Fruit fly (Drosophila melanogaster) whole organism, embryonic: ENCODE results near the gene tsl.

Source experiments
- BtbVII ChIP-seq: fragments of 200-800 bp; sonication (Bioruptor generic); optimal IDR thresholded peaks from 3 replicates; lab custom pipeline; 2017; ENCODE audit warnings: missing biosample characterization, mild to moderate bottlenecking, missing genetic modification characterization
- Bteb2 ChIP-seq: fragments of 200-800 bp; sonication (Bioruptor generic); optimal IDR thresholded peaks from 2 replicates; lab custom pipeline; 2016; ENCODE audit warnings: missing biosample characterization, missing genetic modification characterization
- CG11696 ChIP-seq: fragments of 200-800 bp; sonication (Bioruptor generic); IDR thresholded peaks from 2 replicates; pipeline ENCODE4 v1.3.6; 2022; ENCODE audit warnings: missing biosample characterization, missing genetic modification characterization
- CG12942 ChIP-seq: fragments of 200-800 bp; sonication (Bioruptor generic); optimal IDR thresholded peaks from 3 replicates; lab custom pipeline; 2016; ENCODE audit warnings: missing biosample characterization, missing genetic modification characterization
- CG13296 ChIP-seq: fragments of 200-800 bp; sonication (Bioruptor generic); optimal IDR thresholded peaks from 3 replicates; lab custom pipeline; 2018; ENCODE audit warnings: missing biosample characterization, mild to moderate bottlenecking, missing genetic modification characterization
- CG14441 ChIP-seq: fragments of 200-800 bp; sonication (Bioruptor generic); IDR thresholded peaks from 2 replicates; pipeline ENCODE4 v1.3.6; 2022; ENCODE audit warnings: missing biosample characterization, missing genetic modification characterization
- CG1603 ChIP-seq: fragments of 200-800 bp; sonication (Bioruptor generic); optimal IDR thresholded peaks from 2 replicates; lab custom pipeline; 2019; ENCODE audit warnings: missing biosample characterization, mild to moderate bottlenecking, missing genetic modification characterization, moderate library complexity
- CG1647 ChIP-seq: fragments of 200-800 bp; sonication (Bioruptor generic); optimal IDR thresholded peaks from 3 replicates; lab custom pipeline; 2016; ENCODE audit warnings: missing biosample characterization, missing genetic modification characterization
- CG17359 ChIP-seq: fragments of 200-800 bp; sonication (Bioruptor generic); optimal IDR thresholded peaks from 3 replicates; lab custom pipeline; 2018; ENCODE audit warnings: missing biosample characterization, mild to moderate bottlenecking, missing genetic modification characterization, moderate library complexity
- CG17802 ChIP-seq: fragments of 200-800 bp; sonication (Bioruptor generic); optimal IDR thresholded peaks from 2 replicates; lab custom pipeline; 2018; ENCODE audit warnings: missing biosample characterization, mild to moderate bottlenecking, missing genetic modification characterization, moderate library complexity
- CG17829 ChIP-seq: fragments of 200-800 bp; optimal IDR thresholded peaks from 2 replicates; lab custom pipeline; 2019; ENCODE audit warnings: missing biosample characterization, mild to moderate bottlenecking, missing genetic modification characterization, moderate library complexity
- CG1792 ChIP-seq: fragments of 200-800 bp; sonication (Bioruptor generic); optimal IDR thresholded peaks from 2 replicates; lab custom pipeline; 2016; ENCODE audit warnings: missing biosample characterization, missing genetic modification characterization
- CG18262 ChIP-seq: fragments of 200-800 bp; optimal IDR thresholded peaks from 3 replicates; lab custom pipeline; 2019; ENCODE audit warnings: missing biosample characterization, mild to moderate bottlenecking, missing genetic modification characterization, moderate library complexity
- CG2875 ChIP-seq: fragments of 200-800 bp; sonication (Bioruptor generic); optimal IDR thresholded peaks from 2 replicates; lab custom pipeline; 2017; ENCODE audit warnings: missing biosample characterization, mild to moderate bottlenecking, missing genetic modification characterization, missing genetic modification reagents
- CG31388 ChIP-seq: fragments of 200-800 bp; sonication (Bioruptor generic); optimal IDR thresholded peaks from 2 replicates; lab custom pipeline; 2016; ENCODE audit warnings: missing biosample characterization, missing genetic modification characterization
- CG4404 ChIP-seq: fragments of 200-800 bp; sonication (Bioruptor generic); IDR thresholded peaks from 2 replicates; pipeline ENCODE4 v1.3.6; 2022; ENCODE audit warnings: missing biosample characterization, missing genetic modification characterization
- CG4820 ChIP-seq: fragments of 200-800 bp; sonication (Bioruptor generic); optimal IDR thresholded peaks from 3 replicates; lab custom pipeline; 2016; ENCODE audit warnings: missing biosample characterization, missing genetic modification characterization
- CG6272 ChIP-seq: fragments of 200-800 bp; sonication (Bioruptor generic); IDR thresholded peaks from 2 replicates; pipeline ENCODE4 v1.3.6; 2022; ENCODE audit warnings: missing biosample characterization, missing genetic modification characterization
- CG7745 ChIP-seq: fragments of 200-800 bp; sonication (Bioruptor generic); optimal IDR thresholded peaks from 2 replicates; lab custom pipeline; 2018; ENCODE audit warnings: missing biosample characterization, mild to moderate bottlenecking, missing genetic modification characterization, moderate library complexity
- CG7987 ChIP-seq: fragments of 200-800 bp; sonication (Bioruptor generic); optimal IDR thresholded peaks from 2 replicates; lab custom pipeline; 2018; ENCODE audit warnings: missing biosample characterization, mild to moderate bottlenecking, missing genetic modification characterization, moderate library complexity
- CG9932 ChIP-seq: fragments of 200-800 bp; sonication (Bioruptor generic); IDR thresholded peaks from 2 replicates; pipeline ENCODE4 v1.3.6; 2022; ENCODE audit warnings: missing biosample characterization, missing genetic modification characterization
- Camta ChIP-seq: fragments of 200-800 bp; sonication (Bioruptor generic); optimal IDR thresholded peaks from 2 replicates; lab custom pipeline; 2016; ENCODE audit warnings: missing biosample characterization, missing genetic modification characterization
- CkIIα-i1 ChIP-seq: fragments of 200-800 bp; sonication (Bioruptor generic); IDR thresholded peaks from 2 replicates; pipeline ENCODE4 v1.3.6; 2022; ENCODE audit warnings: missing biosample characterization, missing genetic modification characterization
- Ets65A ChIP-seq: fragments of 200-800 bp; sonication (Bioruptor generic); peaks from one replicate; lab custom pipeline; 2016; ENCODE audit warnings: missing biosample characterization, missing genetic modification characterization
- Fer3 ChIP-seq: fragments of 200-800 bp; sonication (Bioruptor generic); optimal IDR thresholded peaks from 2 replicates; lab custom pipeline; 2018; ENCODE audit warnings: missing biosample characterization, mild to moderate bottlenecking, missing genetic modification characterization, moderate library complexity
- HLH3B ChIP-seq: fragments of 200-800 bp; sonication (Bioruptor generic); IDR thresholded peaks from 2 replicates; pipeline ENCODE4 v1.3.6; 2022; ENCODE audit warnings: missing biosample characterization, missing genetic modification characterization
- Jarid2 ChIP-seq: fragments of 200-800 bp; sonication (Bioruptor generic); optimal IDR thresholded peaks from 3 replicates; lab custom pipeline; 2017; ENCODE audit warnings: mild to moderate bottlenecking, missing biosample characterization, missing genetic modification reagents, missing genetic modification characterization
- Kr ChIP-seq: fragments of 200-800 bp; sonication (Bioruptor generic); optimal IDR thresholded peaks from 2 replicates; lab custom pipeline; 2017; ENCODE audit warnings: missing biosample characterization, mild to moderate bottlenecking, missing genetic modification characterization
- Mes4 ChIP-seq: fragments of 200-800 bp; sonication (Bioruptor generic); optimal IDR thresholded peaks from 2 replicates; lab custom pipeline; 2016; ENCODE audit warnings: missing biosample characterization, missing genetic modification characterization
- NC2α ChIP-seq: fragments of 200-800 bp; sonication (Bioruptor generic); optimal IDR thresholded peaks from 2 replicates; lab custom pipeline; 2016; ENCODE audit warnings: missing biosample characterization, missing genetic modification characterization
- Rfx ChIP-seq: fragments of 200-800 bp; sonication (Bioruptor generic); IDR thresholded peaks from 2 replicates; pipeline ENCODE4 v1.3.6; 2022; ENCODE audit warnings: missing biosample characterization, missing genetic modification characterization
- Six4 ChIP-seq: fragments of 200-800 bp; sonication (Bioruptor generic); optimal IDR thresholded peaks from 2 replicates; lab custom pipeline; 2016; ENCODE audit warnings: missing biosample characterization, missing genetic modification characterization
- ac ChIP-seq: fragments of 200-800 bp; sonication (Bioruptor generic); optimal IDR thresholded peaks from 3 replicates; lab custom pipeline; 2017; ENCODE audit warnings: missing biosample characterization, mild to moderate bottlenecking, missing genetic modification characterization
- ara ChIP-seq: fragments of 200-800 bp; sonication (Bioruptor generic); IDR thresholded peaks from 2 replicates; pipeline ENCODE4 v1.3.6; 2022; ENCODE audit warnings: missing biosample characterization, missing genetic modification characterization
- cad ChIP-seq: fragments of >200 bp; optimal IDR thresholded peaks from 2 replicates; lab custom pipeline; 2017; ENCODE audit warnings: missing biosample characterization, missing genetic modification characterization
- dan ChIP-seq: fragments of 200-800 bp; sonication (Bioruptor generic); IDR thresholded peaks from 2 replicates; pipeline ENCODE4 v1.3.6; 2022; ENCODE audit warnings: missing biosample characterization, missing genetic modification characterization
- emc ChIP-seq: fragments of 200-800 bp; sonication (Bioruptor generic); optimal IDR thresholded peaks from 2 replicates; lab custom pipeline; 2016; ENCODE audit warnings: missing biosample characterization, missing genetic modification characterization
- eve ChIP-seq, 2 experiments: fragments of >200 bp; optimal IDR thresholded peaks; 2 replicates each; lab custom pipeline; 2017; ENCODE audit warnings: missing biosample characterization in 2 of 2, missing genetic modification characterization in 2 of 2
- insv ChIP-seq, 2 experiments: fragments of 200-800 bp; sonication (Bioruptor generic); optimal IDR thresholded peaks; 3 replicates each; lab custom pipeline; 2016 to 2018; ENCODE audit warnings: missing biosample characterization in 2 of 2, missing genetic modification characterization in 2 of 2
- ken ChIP-seq: fragments of 200-800 bp; sonication (Bioruptor generic); IDR thresholded peaks from 3 replicates; pipeline ENCODE4 v1.3.6; 2022; ENCODE audit warnings: missing biosample characterization, missing genetic modification characterization
- luna ChIP-seq: fragments of 200-800 bp; sonication (Bioruptor generic); optimal IDR thresholded peaks from 2 replicates; lab custom pipeline; 2016; ENCODE audit warnings: missing biosample characterization, missing genetic modification characterization
- pb ChIP-seq: fragments of 200-800 bp; sonication (Bioruptor generic); optimal IDR thresholded peaks from 3 replicates; lab custom pipeline; 2016; ENCODE audit warnings: missing biosample characterization, missing genetic modification characterization
- prd ChIP-seq, 3 experiments: fragments of >200 bp in 2 of 3; fragments of 200-800 bp in 1 of 3; sonication (Bioruptor generic) in 1 of 3; optimal IDR thresholded peaks in 2 of 3; IDR thresholded peaks in 1 of 3; 2 replicates in 2 of 3; 3 replicates in 1 of 3; pipeline versions ENCODE4 v1.3.6 to Lab custom; 2017 to 2022; ENCODE audit warnings: missing biosample characterization in 1 of 3, missing genetic modification characterization in 1 of 3
- pum ChIP-seq: fragments of 200-800 bp; sonication (Bioruptor generic); optimal IDR thresholded peaks from 2 replicates; lab custom pipeline; 2016; ENCODE audit warnings: missing biosample characterization, missing genetic modification characterization
- run ChIP-seq: fragments of 200-800 bp; sonication (Bioruptor generic); optimal IDR thresholded peaks from 3 replicates; lab custom pipeline; 2018; ENCODE audit warnings: missing biosample characterization, mild to moderate bottlenecking, missing genetic modification characterization
- seq ChIP-seq: fragments of 200-800 bp; sonication (Bioruptor generic); IDR thresholded peaks from 2 replicates; pipeline ENCODE4 v1.3.6; 2022; ENCODE audit warnings: missing biosample characterization, missing genetic modification characterization
- slou ChIP-seq: fragments of 200-800 bp; sonication (Bioruptor generic); optimal IDR thresholded peaks from 3 replicates; lab custom pipeline; 2016; ENCODE audit warnings: missing biosample characterization, missing genetic modification characterization
- sob ChIP-seq: fragments of 200-800 bp; sonication (Bioruptor generic); IDR thresholded peaks from 2 replicates; pipeline ENCODE4 v1.3.6; 2022; ENCODE audit warnings: missing biosample characterization, missing genetic modification characterization
- sr ChIP-seq: fragments of 200-800 bp; sonication (Bioruptor generic); IDR thresholded peaks from 3 replicates; pipeline ENCODE4 v1.3.6; 2022; ENCODE audit warnings: missing biosample characterization, missing genetic modification characterization
- vnd ChIP-seq: fragments of 200-800 bp; sonication (Bioruptor generic); IDR thresholded peaks from 3 replicates; pipeline ENCODE4 v1.3.6; 2022; ENCODE audit warnings: missing biosample characterization, missing genetic modification characterization; ENCODE audit not compliant: partially characterized antibody
- zf30C ChIP-seq: fragments of 200-800 bp; sonication (Bioruptor generic); optimal IDR thresholded peaks from 3 replicates; lab custom pipeline; 2018; ENCODE audit warnings: missing biosample characterization, mild to moderate bottlenecking, missing genetic modification characterization

The tsl gene

DNA sequence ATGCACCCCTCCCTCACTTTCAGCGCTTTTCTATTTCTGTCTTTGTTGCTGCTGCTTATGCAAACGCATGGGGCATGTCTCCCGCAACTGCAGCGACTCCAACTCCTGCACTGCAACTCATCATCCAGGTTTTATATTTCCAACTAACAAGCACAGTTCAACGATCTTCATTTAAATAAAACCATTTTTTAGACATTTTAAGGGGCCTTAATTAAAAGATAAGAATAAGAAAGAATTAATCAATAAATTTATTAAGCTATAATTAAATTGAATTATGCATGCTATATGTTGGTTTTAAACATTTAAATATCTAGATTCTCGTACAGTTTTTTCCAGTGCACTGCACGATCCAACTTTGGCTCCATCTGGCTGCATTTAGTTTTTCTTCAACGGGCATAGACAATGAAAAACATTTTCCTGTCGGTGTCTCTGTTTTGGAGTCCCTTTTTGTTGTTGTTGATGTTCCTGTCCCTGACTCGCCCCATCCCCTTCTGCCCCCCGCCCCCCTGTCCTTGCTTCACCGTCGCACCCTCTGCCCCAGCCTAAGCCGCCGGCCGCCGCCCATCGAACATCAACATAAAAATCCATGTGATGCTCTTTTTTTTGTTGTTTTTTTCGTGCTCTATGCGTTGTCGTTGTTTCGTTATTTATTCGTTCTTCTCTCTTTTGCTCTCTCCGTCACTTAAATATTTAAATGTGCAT, 46.6 kb upstream of the tsl start (continued):
- TF ChIP-seq ac (peak; percentile 50), CG1792 (GFP tag; lab: Kevin White, UChicago) (no peak), BtbVII (GFP tag; lab: Kevin White, UChicago) (no peak), luna (GFP tag; lab: Kevin White, UChicago) (no peak), run (peak; percentile 13), sr (GFP tag; lab: Robert Waterston, UW) (no peak), prd (optimal IDR thresholded peaks at IDR 0.05; lab: Kevin White, UChicago) (no peak), prd (GFP tag; IDR thresholded peaks at IDR 0.05; lab: Robert Waterston, UW) (peak; percentile 63; the same call in 2 of the 3 replicates), CG7987 (GFP tag; lab: Kevin White, UChicago) (no peak), CG13296 (GFP tag; lab: Kevin White, UChicago) (no peak), HLH3B (GFP tag; lab: Robert Waterston, UW) (peak; percentile 54; the same call in 1 of the 2 replicates), CG14441 (GFP tag; lab: Robert Waterston, UW) (no peak), ken (peak; percentile 41; the same call in 1 of the 3 replicates), CG4820 (peak; percentile 68), pb (GFP tag; lab: Kevin White, UChicago) (no peak), CG2875 (GFP tag; lab: Kevin White, UChicago) (peak; percentile 83), pum (GFP tag; lab: Kevin White, UChicago) (no peak), ara (GFP tag; lab: Robert Waterston, UW) (peak; percentile 76), seq (GFP tag; lab: Robert Waterston, UW) (no peak), eve (GFP tag; optimal IDR thresholded peaks at IDR 0.05; lab: Kevin White, UChicago) (peak in 1 of 2 experiments; percentile 80), CG17829 (tag; lab: Kevin White, UChicago) (peak; percentile 94), Camta (no peak), Kr (GFP tag; lab: Kevin White, UChicago) (no peak), vnd (GFP tag; lab: Robert Waterston, UW) (no peak), Six4 (GFP tag; lab: Kevin White, UChicago) (peak; percentile 66), dan (GFP tag; lab: Robert Waterston, UW) (no peak), CG4404 (no peak; the same call in 1 of the 2 replicates), cad (GFP tag; lab: Kevin White, UChicago) (no peak), CG17802 (tag; lab: Kevin White, UChicago) (peak; percentile 9), emc (GFP tag; lab: Kevin White, UChicago) (no peak), CG6272 (GFP tag; lab: Robert Waterston, UW) (0 out of 2 replicates have a peak, but pooled peaks have one; percentile 11), zf30C (peak; percentile 84), CG18262 (tag; lab: Kevin White, UChicago) (peak; percentile 96), Rfx (GFP tag; lab: Robert Waterston, UW) (no peak), CG31388 (no peak), Fer3 (no peak), Mes4 (GFP tag; lab: Kevin White, UChicago) (no peak), sob (GFP tag; lab: Robert Waterston, UW) (no peak), Ets65A (GFP tag; lab: Kevin White, UChicago) (no peak), CG1647 (GFP tag; lab: Kevin White, UChicago) (no peak), CkIIα-i1 (GFP tag; lab: Robert Waterston, UW) (no peak), Jarid2 (GFP tag; lab: Kevin White, UChicago) (no peak), CG1603 (peak; percentile 56), CG17359 (peak; percentile 67), CG7745 (tag; lab: Kevin White, UChicago) (peak; percentile 56), Bteb2 (GFP tag; lab: Kevin White, UChicago) (no peak), NC2α (no peak), CG12942 (peak; percentile 8), CG9932 (GFP tag; lab: Robert Waterston, UW) (no peak), CG11696 (GFP tag; lab: Robert Waterston, UW) (no peak), slou (GFP tag; lab: Kevin White, UChicago) (no peak), insv (GFP tag; optimal IDR thresholded peaks at IDR 0.05; lab: Kevin White, UChicago) (no peak)
